Worm (Caenorhabditis elegans) whole organism, young adult: Measurements from ENCODE around the gene F18G5.1.

Experiments
- F10E7.11 ChIP-seq: sonication (generic microtip); optimal IDR thresholded peaks from 2 replicates; lab custom pipeline; 2017; ENCODE audit warnings: mild to moderate bottlenecking, missing genetic modification characterization, moderate library complexity, missing compliant biosample characterization
- cebp-2 ChIP-seq: fragments of 200-800 bp; sonication (Bioruptor generic); IDR thresholded peaks from 2 replicates; pipeline ENCODE4 v1.3.6; 2022; ENCODE audit warnings: missing genetic modification characterization, missing compliant biosample characterization
- hmg-1.2 ChIP-seq: fragments of 200-800 bp; sonication (Bioruptor generic); IDR thresholded peaks from 2 replicates; pipeline ENCODE4 v1.3.6; 2022; ENCODE audit warnings: missing genetic modification reagents, missing genetic modification characterization, missing compliant biosample characterization
- snpc-4 ChIP-seq, 5 experiments: fragments of 150-350 bp in 1 of 5; sonication (generic microtip) in 4 of 5; optimal IDR thresholded peaks; 2 replicates each; lab custom pipeline; 2014 to 2018; ENCODE audit warnings: missing genetic modification characterization in 5 of 5, missing biosample characterization in 3 of 5, antibody characterized with exemption in 2 of 5, mild to moderate bottlenecking in 2 of 5, missing compliant biosample characterization in 2 of 5, missing genotype in 2 of 5, moderate library complexity in 2 of 5, missing genetic modification reagents in 1 of 5
- ztf-3 ChIP-seq: fragments of 200-800 bp; sonication (Bioruptor generic); optimal IDR thresholded peaks from 2 replicates; lab custom pipeline; 2018; ENCODE audit warnings: mild to moderate bottlenecking, missing genetic modification characterization, missing compliant biosample characterization

DNA sequence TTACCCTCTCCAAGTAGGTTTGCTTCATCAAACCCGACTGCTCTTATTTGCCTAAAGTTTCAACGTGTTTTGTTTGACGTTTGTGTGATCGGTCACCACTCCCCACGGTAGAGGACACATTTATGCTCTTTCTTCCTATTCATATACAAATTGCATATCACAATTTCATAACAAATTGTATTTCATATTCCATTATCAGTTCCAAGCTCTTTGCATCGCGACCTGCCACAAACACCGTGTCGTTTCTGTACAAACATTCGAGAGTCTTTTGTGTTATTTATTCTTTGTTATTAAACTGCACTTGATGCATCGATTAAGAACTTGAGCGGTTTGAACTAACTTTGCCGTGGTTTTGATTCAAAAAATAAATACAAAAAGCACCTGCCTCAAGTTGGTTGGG is 49.6 kb upstream of the F18G5.1 start:
- TF ChIP-seq F10E7.11 (no peak), ztf-3 (GFP tag; lab: Kevin White, UChicago) (no peak), cebp-2 (no peak), hmg-1.2 (GFP tag; lab: Robert Waterston, UW) (no peak), snpc-4 (GFP tag; optimal IDR thresholded peaks at IDR 0.05; lab: Kevin White, UChicago) (no peak), snpc-4 (tag; optimal IDR thresholded peaks at IDR 0.05; lab: Kevin White, UChicago) (no peak)
